Worm (Caenorhabditis elegans): ENCODE results near the gene F43C11.16.

- no peak for TF ChIP-seq jun-1 (tag; optimal IDR thresholded peaks at IDR 0.05)
- no peak for TF ChIP-seq fos-1 (tag; optimal IDR thresholded peaks at IDR 0.05)
- no peak for TF ChIP-seq unc-39 (tag; optimal IDR thresholded peaks at IDR 0.05)
- no peak for TF ChIP-seq pqm-1 (tag; optimal IDR thresholded peaks at IDR 0.05)
- no peak for TF ChIP-seq nhr-23 (tag; optimal IDR thresholded peaks at IDR 0.05)
- no peak for TF ChIP-seq lin-39 (tag; optimal IDR thresholded peaks at IDR 0.05)
- TF ChIP-seq pha-4 (tag; optimal IDR thresholded peaks at IDR 0.05), result no peak
- TF ChIP-seq fkh-10 (GFP tag; optimal IDR thresholded peaks at IDR 0.05), result no peak
- TF ChIP-seq ceh-16 (tag; optimal IDR thresholded peaks at IDR 0.05), result no peak
Observed at ce11 chrII:2366623-2367365, 6.9 kb upstream of the F43C11.16 start, which contains the start of the genes F43C11.12 and F16G10.5.

Data from whole organism, L3 larva.